Fruit fly (Drosophila melanogaster) whole organism, pupa: ENCODE data around the gene boss.
A peak's percentile ranks its signal among the peaks of the same experiment; 100 is the strongest.

ENCODE experiments used
- CG10348 ChIP-seq: fragments of 200-800 bp; sonication (Bioruptor generic); IDR thresholded peaks from 2 replicates; pipeline ENCODE4 v1.3.6; 2022; ENCODE audit warnings: missing biosample characterization, missing genetic modification characterization
- CG12605 ChIP-seq: fragments of 200-800 bp; sonication (Bioruptor generic); IDR thresholded peaks from 2 replicates; pipeline ENCODE4 v1.3.6; 2022; ENCODE audit warnings: missing biosample characterization, missing genetic modification characterization
- CG13204 ChIP-seq: fragments of 200-800 bp; sonication (Bioruptor generic); optimal IDR thresholded peaks from 2 replicates; lab custom pipeline; 2018; ENCODE audit warnings: missing biosample characterization, mild to moderate bottlenecking, missing genetic modification characterization, moderate library complexity
- CG14655 ChIP-seq: fragments of 200-800 bp; sonication (Bioruptor generic); optimal IDR thresholded peaks from 3 replicates; lab custom pipeline; 2017; ENCODE audit warnings: mild to moderate bottlenecking, missing biosample characterization, missing genetic modification reagents, missing genetic modification characterization
- CG15710 ChIP-seq: fragments of 200-800 bp; sonication (Bioruptor generic); optimal IDR thresholded peaks from 2 replicates; lab custom pipeline; 2018; ENCODE audit warnings: missing biosample characterization, mild to moderate bottlenecking, missing genetic modification characterization, moderate library complexity
- CG17806 ChIP-seq: fragments of 200-800 bp; sonication (Bioruptor generic); optimal IDR thresholded peaks from 2 replicates; lab custom pipeline; 2018; ENCODE audit warnings: missing biosample characterization, mild to moderate bottlenecking, missing genetic modification characterization, moderate library complexity
- CG32121 ChIP-seq: fragments of 200-800 bp; sonication (Bioruptor generic); IDR thresholded peaks from 2 replicates; pipeline ENCODE4 v1.3.6; 2022; ENCODE audit warnings: missing biosample characterization, missing genetic modification characterization
- CG34367 ChIP-seq: fragments of 200-800 bp; sonication (Bioruptor generic); optimal IDR thresholded peaks from 2 replicates; lab custom pipeline; 2018; ENCODE audit warnings: missing biosample characterization, mild to moderate bottlenecking, missing genetic modification characterization
- CG4496 ChIP-seq: fragments of 200-800 bp; sonication (Bioruptor generic); IDR thresholded peaks from 3 replicates; pipeline ENCODE4 v1.3.6; 2022; ENCODE audit warnings: missing biosample characterization, missing genetic modification characterization
- CG8159 ChIP-seq: fragments of 200-800 bp; sonication (Bioruptor generic); optimal IDR thresholded peaks from 3 replicates; lab custom pipeline; 2018; ENCODE audit warnings: missing biosample characterization, mild to moderate bottlenecking, missing genetic modification characterization, moderate library complexity
- CG8301 ChIP-seq: fragments of 200-800 bp; sonication (Bioruptor generic); optimal IDR thresholded peaks from 2 replicates; lab custom pipeline; 2018; ENCODE audit warnings: missing biosample characterization, mild to moderate bottlenecking, missing genetic modification characterization
- CG9948 ChIP-seq: fragments of 200-800 bp; sonication (Bioruptor generic); optimal IDR thresholded peaks from 2 replicates; lab custom pipeline; 2018; ENCODE audit warnings: missing biosample characterization, mild to moderate bottlenecking, missing genetic modification characterization, moderate library complexity
- D1 ChIP-seq: fragments of 200-800 bp; sonication (Bioruptor generic); optimal IDR thresholded peaks from 2 replicates; lab custom pipeline; 2018; ENCODE audit warnings: missing biosample characterization, mild to moderate bottlenecking, missing genetic modification characterization, moderate library complexity
- EcR ChIP-seq: fragments of 200-800 bp; sonication (Bioruptor generic); optimal IDR thresholded peaks from 3 replicates; lab custom pipeline; 2019; ENCODE audit warnings: missing biosample characterization, missing genetic modification characterization, mild to moderate bottlenecking, moderate library complexity, missing genetic modification reagents
- Ets98B ChIP-seq: fragments of 200-800 bp; sonication (Bioruptor generic); IDR thresholded peaks from 2 replicates; pipeline ENCODE4 v1.3.6; 2022; ENCODE audit warnings: missing biosample characterization, missing genetic modification characterization
- Pif1A ChIP-seq: fragments of 200-800 bp; sonication (Bioruptor generic); optimal IDR thresholded peaks from 3 replicates; lab custom pipeline; 2016; ENCODE audit warnings: missing biosample characterization, missing genetic modification characterization
- Pif1B ChIP-seq: fragments of 200-800 bp; sonication (Bioruptor generic); optimal IDR thresholded peaks from 3 replicates; lab custom pipeline; 2016; ENCODE audit warnings: missing biosample characterization, missing genetic modification characterization
- Snoo ChIP-seq: fragments of 200-800 bp; sonication (Bioruptor generic); optimal IDR thresholded peaks from 3 replicates; lab custom pipeline; 2017; ENCODE audit warnings: missing biosample characterization, mild to moderate bottlenecking, missing genetic modification characterization, inconsistent platforms
- fd96Ca ChIP-seq: fragments of 200-800 bp; sonication (Bioruptor generic); IDR thresholded peaks from 3 replicates; pipeline ENCODE4 v1.3.6; 2022; ENCODE audit warnings: missing biosample characterization, missing genetic modification characterization
- gl ChIP-seq: fragments of 200-800 bp; sonication (Bioruptor generic); optimal IDR thresholded peaks from 2 replicates; lab custom pipeline; 2018; ENCODE audit warnings: missing biosample characterization, mild to moderate bottlenecking, missing genetic modification characterization
- rn ChIP-seq: fragments of 200-800 bp; sonication (Bioruptor generic); IDR thresholded peaks from 2 replicates; pipeline ENCODE4 v1.3.6; 2022; ENCODE audit warnings: missing biosample characterization, missing genetic modification characterization

The boss gene

dm6 chr3R:25961694-25962093 is at the start of gene boss:
boss (plus strand) TSS chr3R:25961994.
- TF ChIP-seq Pif1A (GFP tag; lab: Kevin White, UChicago) (no peak), CG9948 (tag; lab: Kevin White, UChicago) (no peak), CG12605 (GFP tag; lab: Robert Waterston, UW) (no peak), rn (no peak), CG14655 (GFP tag; lab: Kevin White, UChicago) (no peak), CG4496 (no peak), CG8159 (tag; lab: Kevin White, UChicago) (no peak), CG10348 (no peak), Pif1B (GFP tag; lab: Kevin White, UChicago) (no peak), CG32121 (GFP tag; lab: Robert Waterston, UW) (no peak), CG17806 (tag; lab: Kevin White, UChicago) (no peak), fd96Ca (GFP tag; lab: Robert Waterston, UW) (no peak), EcR (GFP tag; lab: Kevin White, UChicago) (no peak), CG8301 (tag; lab: Kevin White, UChicago) (no peak), Snoo (tag; lab: Kevin White, UChicago) (no peak), CG34367 (tag; lab: Kevin White, UChicago) (no peak), gl (no peak), CG13204 (GFP tag; lab: Kevin White, UChicago) (no peak)

dm6 chr3R:25919912-25920311 is 41.9 kb upstream of the boss start:
- no peak for TF ChIP-seq CG12605 (GFP tag; lab: Robert Waterston, UW)
- no peak for TF ChIP-seq fd96Ca (GFP tag; lab: Robert Waterston, UW)
- no peak for TF ChIP-seq Pif1A (GFP tag; lab: Kevin White, UChicago)
- TF ChIP-seq gl: no peak
- no peak for TF ChIP-seq CG8301 (tag; lab: Kevin White, UChicago)
- TF ChIP-seq rn: no peak
- TF ChIP-seq CG17806 (tag; lab: Kevin White, UChicago): no peak
- no peak for TF ChIP-seq CG9948 (tag; lab: Kevin White, UChicago)
- TF ChIP-seq CG13204 (GFP tag; lab: Kevin White, UChicago): no peak
- no peak for TF ChIP-seq EcR (GFP tag; lab: Kevin White, UChicago)
- TF ChIP-seq Snoo (tag; lab: Kevin White, UChicago): no peak

DNA sequence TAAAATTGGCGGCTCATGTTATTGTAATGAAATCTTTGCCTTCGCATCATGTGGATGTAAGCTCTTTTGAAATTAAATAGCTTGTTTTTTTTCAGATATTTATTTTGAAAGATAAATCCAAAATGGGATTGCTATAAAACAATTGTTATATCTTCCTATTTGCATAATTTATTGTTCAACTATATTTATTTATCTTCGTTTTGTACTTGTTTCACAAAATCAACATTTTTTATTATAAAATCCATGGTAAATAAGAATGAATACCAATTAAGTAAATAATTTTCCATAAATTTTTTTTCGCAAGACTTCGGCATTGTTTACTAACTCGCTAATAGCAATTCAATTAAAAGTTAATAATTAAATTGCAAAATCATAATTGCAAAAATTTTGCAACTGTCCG is 39.3 kb upstream of the boss start, which contains the start of gene CG14546:
TSS of gene CG14546 (minus strand) at position 101 of the 400 bp plus-strand sequence.
- no peak for TF ChIP-seq CG10348
- no peak for TF ChIP-seq CG12605 (GFP tag; lab: Robert Waterston, UW)
- TF ChIP-seq fd96Ca (GFP tag; lab: Robert Waterston, UW): no peak
- TF ChIP-seq CG14655 (GFP tag; lab: Kevin White, UChicago): no peak
- no peak for TF ChIP-seq Ets98B (GFP tag; lab: Robert Waterston, UW)
- no peak for TF ChIP-seq Pif1B (GFP tag; lab: Kevin White, UChicago)
- no peak for TF ChIP-seq EcR (GFP tag; lab: Kevin White, UChicago)
- no peak for TF ChIP-seq CG15710 (tag; lab: Kevin White, UChicago)
- TF ChIP-seq CG34367 (tag; lab: Kevin White, UChicago): no peak
- TF ChIP-seq gl: no peak
- TF ChIP-seq Pif1A (GFP tag; lab: Kevin White, UChicago): no peak
- TF ChIP-seq CG13204 (GFP tag; lab: Kevin White, UChicago): no peak
- TF ChIP-seq CG8159 (tag; lab: Kevin White, UChicago): no peak
- no peak for TF ChIP-seq Snoo (tag; lab: Kevin White, UChicago)
- no peak for TF ChIP-seq rn
- TF ChIP-seq CG8301 (tag; lab: Kevin White, UChicago): no peak
- TF ChIP-seq CG4496: no peak

dm6 chr3R:25941310-25941709 is 20.5 kb upstream of the boss start:
- TF ChIP-seq fd96Ca (GFP tag; lab: Robert Waterston, UW) (no peak), CG17806 (tag; lab: Kevin White, UChicago) (no peak), Pif1A (GFP tag; lab: Kevin White, UChicago) (no peak), CG10348 (no peak), EcR (GFP tag; lab: Kevin White, UChicago) (no peak), Snoo (tag; lab: Kevin White, UChicago) (no peak), Ets98B (GFP tag; lab: Robert Waterston, UW) (no peak), CG34367 (tag; lab: Kevin White, UChicago) (no peak), CG15710 (tag; lab: Kevin White, UChicago) (no peak), CG12605 (GFP tag; lab: Robert Waterston, UW) (no peak), CG9948 (tag; lab: Kevin White, UChicago) (no peak), gl (no peak), CG4496 (no peak), CG8301 (tag; lab: Kevin White, UChicago) (no peak)
- TF ChIP-seq, all 21 proteins: peak for 0

- TF ChIP-seq fd96Ca (GFP tag; lab: Robert Waterston, UW): 0 out of 3 replicates have a peak, but pooled peaks have one; percentile 10
- peak; percentile 63; the same call in 2 of the 3 replicates for TF ChIP-seq CG4496
- no peak for TF ChIP-seq Pif1A (GFP tag; lab: Kevin White, UChicago)
- TF ChIP-seq Ets98B (GFP tag; lab: Robert Waterston, UW): peak; percentile 8; the same call in 1 of the 2 replicates
- no peak for TF ChIP-seq CG15710 (tag; lab: Kevin White, UChicago)
Measured at dm6 chr3R:25956092-25956491, 5.7 kb upstream of the boss start, which contains the start of gene CCAP-R. CCAP-R (minus strand) TSS chr3R:25956270.

DNA sequence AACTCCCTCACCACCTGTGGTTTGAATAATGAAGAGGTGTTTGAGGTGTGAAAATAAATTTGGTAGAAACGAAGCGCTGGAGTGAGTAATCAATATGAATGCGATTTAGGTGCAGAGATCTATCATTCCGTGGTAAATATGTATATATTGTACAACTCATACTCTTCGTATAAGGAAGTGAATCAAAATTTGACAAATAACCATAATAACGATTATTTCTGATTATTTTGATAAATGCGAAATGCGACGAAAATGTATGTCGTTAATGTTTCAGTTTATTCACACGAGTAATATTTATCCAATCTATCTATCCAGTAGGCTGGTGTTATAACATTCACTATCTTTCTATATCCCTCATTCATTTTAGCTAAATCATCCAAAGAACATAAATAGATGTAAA is 2.8 kb upstream of the boss start, which contains the start of gene CG14540:
TSS of gene CG14540 (plus strand) at position 301 of the 400 bp plus-strand sequence.
- no peak for TF ChIP-seq gl
- no peak for TF ChIP-seq CG9948 (tag; lab: Kevin White, UChicago)
- TF ChIP-seq Snoo (tag; lab: Kevin White, UChicago): no peak
- no peak for TF ChIP-seq D1
- TF ChIP-seq CG8301 (tag; lab: Kevin White, UChicago): no peak
- no peak for TF ChIP-seq CG32121 (GFP tag; lab: Robert Waterston, UW)
- TF ChIP-seq CG15710 (tag; lab: Kevin White, UChicago): no peak
- no peak for TF ChIP-seq CG17806 (tag; lab: Kevin White, UChicago)
- no peak for TF ChIP-seq rn
- no peak for TF ChIP-seq CG34367 (tag; lab: Kevin White, UChicago)
- no peak for TF ChIP-seq fd96Ca (GFP tag; lab: Robert Waterston, UW)
- no peak for TF ChIP-seq Ets98B (GFP tag; lab: Robert Waterston, UW)
- TF ChIP-seq Pif1B (GFP tag; lab: Kevin White, UChicago): no peak
- no peak for TF ChIP-seq Pif1A (GFP tag; lab: Kevin White, UChicago)
- no peak for TF ChIP-seq CG4496
- TF ChIP-seq CG12605 (GFP tag; lab: Robert Waterston, UW): no peak
- TF ChIP-seq CG14655 (GFP tag; lab: Kevin White, UChicago): no peak
- TF ChIP-seq CG13204 (GFP tag; lab: Kevin White, UChicago): no peak
- TF ChIP-seq CG8159 (tag; lab: Kevin White, UChicago): no peak
- TF ChIP-seq CG10348: no peak
